Fruit fly (Drosophila melanogaster) whole organism, prepupa: ENCODE data around the gene kon.

Experiments
- Blimp-1 ChIP-seq: fragments of 200-800 bp; sonication (Bioruptor generic); optimal IDR thresholded peaks from 3 replicates; lab custom pipeline; 2017; ENCODE audit warnings: missing biosample characterization, missing genetic modification characterization, mild to moderate bottlenecking, moderate library complexity, missing genetic modification reagents
- CG10631 ChIP-seq: fragments of 200-800 bp; sonication (Bioruptor generic); optimal IDR thresholded peaks from 2 replicates; lab custom pipeline; 2016; ENCODE audit warnings: missing biosample characterization, missing genetic modification characterization
- CG11762 ChIP-seq: fragments of 200-800 bp; sonication (Bioruptor generic); optimal IDR thresholded peaks from 3 replicates; lab custom pipeline; 2016; ENCODE audit warnings: missing biosample characterization, missing genetic modification characterization; ENCODE audit not compliant: insufficient read depth
- CG1621 ChIP-seq: fragments of 200-800 bp; sonication (Bioruptor generic); optimal IDR thresholded peaks from 3 replicates; lab custom pipeline; 2018; ENCODE audit warnings: missing biosample characterization, mild to moderate bottlenecking, missing genetic modification characterization
- CG16779 ChIP-seq: fragments of 200-800 bp; sonication (Bioruptor generic); optimal IDR thresholded peaks from 3 replicates; lab custom pipeline; 2017; ENCODE audit warnings: missing biosample characterization, mild to moderate bottlenecking, missing genetic modification characterization
- CG3032 ChIP-seq: fragments of 200-800 bp; optimal IDR thresholded peaks from 2 replicates; lab custom pipeline; 2019; ENCODE audit warnings: missing biosample characterization, mild to moderate bottlenecking, missing genetic modification characterization, moderate library complexity
- CG31627 ChIP-seq: fragments of 200-800 bp; sonication (Bioruptor generic); optimal IDR thresholded peaks from 3 replicates; lab custom pipeline; 2016; ENCODE audit warnings: missing biosample characterization, missing genetic modification characterization
- CG32006 ChIP-seq: fragments of 200-800 bp; sonication (Bioruptor generic); optimal IDR thresholded peaks from 3 replicates; lab custom pipeline; 2017; ENCODE audit warnings: missing biosample characterization, mild to moderate bottlenecking, missing genetic modification characterization
- CG34406 ChIP-seq: fragments of 200-800 bp; sonication (Bioruptor generic); optimal IDR thresholded peaks from 3 replicates; lab custom pipeline; 2016; ENCODE audit warnings: missing biosample characterization, missing genetic modification characterization
- CG3919 ChIP-seq: fragments of 200-800 bp; sonication (Bioruptor generic); optimal IDR thresholded peaks from 3 replicates; lab custom pipeline; 2016; ENCODE audit warnings: missing biosample characterization, missing genetic modification characterization
- CG6163 ChIP-seq: fragments of 200-800 bp; sonication (Bioruptor generic); IDR thresholded peaks from 3 replicates; pipeline ENCODE4 v1.3.6; 2022; ENCODE audit warnings: missing biosample characterization, missing genetic modification characterization
- CG6276 ChIP-seq: fragments of 200-800 bp; sonication (Bioruptor generic); optimal IDR thresholded peaks from 2 replicates; lab custom pipeline; 2017; ENCODE audit warnings: missing biosample characterization, mild to moderate bottlenecking, missing genetic modification characterization
- CG6792 ChIP-seq: fragments of 200-800 bp; sonication (Bioruptor generic); optimal IDR thresholded peaks from 3 replicates; lab custom pipeline; 2016; ENCODE audit warnings: missing biosample characterization, missing genetic modification characterization
- CG6808 ChIP-seq: fragments of 200-800 bp; sonication (Bioruptor generic); optimal IDR thresholded peaks from 3 replicates; lab custom pipeline; 2017; ENCODE audit warnings: missing biosample characterization, missing genetic modification characterization, mild to moderate bottlenecking, moderate library complexity, missing genetic modification reagents
- CG6854 ChIP-seq: fragments of 200-800 bp; sonication (Bioruptor generic); optimal IDR thresholded peaks from 2 replicates; lab custom pipeline; 2017; ENCODE audit warnings: missing biosample characterization, mild to moderate bottlenecking, missing genetic modification characterization
- CG8119 ChIP-seq: fragments of 200-800 bp; sonication (Bioruptor generic); IDR thresholded peaks from 3 replicates; pipeline ENCODE4 v1.3.6; 2022; ENCODE audit warnings: missing biosample characterization, missing genetic modification characterization
- CG8319 ChIP-seq: fragments of 200-800 bp; sonication (Bioruptor generic); optimal IDR thresholded peaks from 3 replicates; lab custom pipeline; 2016; ENCODE audit warnings: missing biosample characterization, missing genetic modification characterization
- CG8632 ChIP-seq: fragments of 200-800 bp; sonication (Bioruptor generic); optimal IDR thresholded peaks from 3 replicates; lab custom pipeline; 2016; ENCODE audit warnings: missing biosample characterization, missing genetic modification characterization
- Eip75B ChIP-seq: fragments of 200-800 bp; sonication (Bioruptor generic); optimal IDR thresholded peaks from 3 replicates; lab custom pipeline; 2016; ENCODE audit warnings: missing biosample characterization, missing genetic modification characterization
- Ets21C ChIP-seq: fragments of 200-800 bp; sonication (Bioruptor generic); optimal IDR thresholded peaks from 3 replicates; lab custom pipeline; 2016; ENCODE audit warnings: missing biosample characterization, missing genetic modification characterization
- Ets96B ChIP-seq: fragments of 200-800 bp; optimal IDR thresholded peaks from 2 replicates; lab custom pipeline; 2019; ENCODE audit warnings: missing biosample characterization, mild to moderate bottlenecking, missing genetic modification characterization, moderate library complexity
- Gug ChIP-seq: fragments of 200-800 bp; sonication (Bioruptor generic); IDR thresholded peaks from 2 replicates; pipeline ENCODE4 v1.3.6; 2022; ENCODE audit warnings: missing biosample characterization, missing genetic modification characterization
- Hr38 ChIP-seq: sonication (Bioruptor generic); optimal IDR thresholded peaks from 2 replicates; lab custom pipeline; 2016; ENCODE audit warnings: missing biosample characterization, missing genetic modification characterization
- Hr39 ChIP-seq: fragments of 200-800 bp; sonication (Bioruptor generic); optimal IDR thresholded peaks from 2 replicates; lab custom pipeline; 2016; ENCODE audit warnings: missing biosample characterization, missing genetic modification characterization
- Lpt ChIP-seq: fragments of 200-800 bp; sonication (Bioruptor generic); optimal IDR thresholded peaks from 3 replicates; lab custom pipeline; 2016; ENCODE audit warnings: missing biosample characterization, missing genetic modification characterization
- Met ChIP-seq: fragments of 200-800 bp; sonication (Bioruptor generic); optimal IDR thresholded peaks from 3 replicates; lab custom pipeline; 2016; ENCODE audit warnings: missing biosample characterization, missing genetic modification characterization
- OdsH ChIP-seq: fragments of 200-800 bp; sonication (Bioruptor generic); optimal IDR thresholded peaks from 3 replicates; lab custom pipeline; 2016; ENCODE audit warnings: missing biosample characterization, missing genetic modification characterization
- Sox102F ChIP-seq: fragments of 200-800 bp; sonication (Bioruptor generic); optimal IDR thresholded peaks from 2 replicates; lab custom pipeline; 2016; ENCODE audit warnings: missing biosample characterization, mild to moderate bottlenecking, missing genetic modification characterization
- Sox15 ChIP-seq: fragments of 200-800 bp; sonication (Bioruptor generic); optimal IDR thresholded peaks from 3 replicates; lab custom pipeline; 2016; ENCODE audit warnings: missing biosample characterization, missing genetic modification characterization
- achi ChIP-seq: fragments of 200-800 bp; sonication (Bioruptor generic); optimal IDR thresholded peaks from 3 replicates; lab custom pipeline; 2016; ENCODE audit warnings: missing biosample characterization, missing genetic modification characterization
- cyc ChIP-seq: fragments of 200-800 bp; sonication (Bioruptor generic); optimal IDR thresholded peaks from 3 replicates; lab custom pipeline; 2016; ENCODE audit warnings: missing biosample characterization, missing genetic modification characterization
- dac ChIP-seq: fragments of 200-800 bp; sonication (Bioruptor generic); optimal IDR thresholded peaks from 2 replicates; lab custom pipeline; 2017; ENCODE audit warnings: missing biosample characterization, mild to moderate bottlenecking, missing genetic modification characterization
- dsx ChIP-seq: fragments of 200-800 bp; optimal IDR thresholded peaks from 3 replicates; lab custom pipeline; 2019; ENCODE audit warnings: missing biosample characterization, mild to moderate bottlenecking, missing genetic modification characterization, moderate library complexity; ENCODE audit not compliant: poor library complexity, severe bottlenecking
- eg ChIP-seq: fragments of 200-800 bp; sonication (Bioruptor generic); IDR thresholded peaks from 3 replicates; pipeline ENCODE4 v1.3.6; 2022; ENCODE audit warnings: missing biosample characterization, missing genetic modification characterization
- esn ChIP-seq: fragments of 200-800 bp; sonication (Bioruptor generic); optimal IDR thresholded peaks from 2 replicates; lab custom pipeline; 2016; ENCODE audit warnings: missing biosample characterization, mild to moderate bottlenecking, missing genetic modification characterization, moderate library complexity
- fd59A ChIP-seq: fragments of 200-800 bp; sonication (Bioruptor generic); optimal IDR thresholded peaks from 2 replicates; lab custom pipeline; 2017; ENCODE audit warnings: missing biosample characterization, mild to moderate bottlenecking, missing genetic modification characterization, missing genetic modification reagents
- fkh ChIP-seq: fragments of 200-800 bp; sonication (Bioruptor generic); optimal IDR thresholded peaks from 3 replicates; lab custom pipeline; 2017; ENCODE audit warnings: missing biosample characterization, mild to moderate bottlenecking, missing genetic modification characterization, moderate library complexity
- lz ChIP-seq: fragments of 200-800 bp; sonication (Bioruptor generic); optimal IDR thresholded peaks from 3 replicates; lab custom pipeline; 2016; ENCODE audit warnings: missing biosample characterization, missing genetic modification characterization
- net ChIP-seq: fragments of 200-800 bp; sonication (Bioruptor generic); optimal IDR thresholded peaks from 3 replicates; lab custom pipeline; 2016; ENCODE audit warnings: missing biosample characterization, missing genetic modification characterization
- pdm3 ChIP-seq: fragments of 200-800 bp; sonication (Bioruptor generic); optimal IDR thresholded peaks from 3 replicates; lab custom pipeline; 2016; ENCODE audit warnings: missing biosample characterization, missing genetic modification characterization
- salr ChIP-seq, 2 experiments: fragments of 200-800 bp; sonication (Bioruptor generic); optimal IDR thresholded peaks; 3 replicates each; lab custom pipeline; 2016 to 2018; ENCODE audit warnings: missing biosample characterization in 2 of 2, missing genetic modification characterization in 2 of 2, mild to moderate bottlenecking in 1 of 2
- spab ChIP-seq: fragments of 200-800 bp; sonication (Bioruptor generic); optimal IDR thresholded peaks from 2 replicates; lab custom pipeline; 2017; ENCODE audit warnings: missing biosample characterization, mild to moderate bottlenecking, missing genetic modification characterization, missing genetic modification reagents
- ss ChIP-seq, 2 experiments: fragments of 200-800 bp; sonication (Bioruptor generic); optimal IDR thresholded peaks; 2 replicates in 1 of 2; 3 replicates in 1 of 2; lab custom pipeline; 2017 to 2018; ENCODE audit warnings: mild to moderate bottlenecking in 2 of 2, missing biosample characterization in 2 of 2, missing genetic modification characterization in 2 of 2, moderate library complexity in 1 of 2
- svp ChIP-seq: fragments of 200-800 bp; sonication (Bioruptor generic); peaks from one replicate; lab custom pipeline; 2016; ENCODE audit warnings: missing biosample characterization, missing genetic modification characterization
- topi ChIP-seq: fragments of 200-800 bp; sonication (Bioruptor generic); optimal IDR thresholded peaks from 3 replicates; lab custom pipeline; 2016; ENCODE audit warnings: missing biosample characterization, missing genetic modification characterization

kon gene

DNA sequence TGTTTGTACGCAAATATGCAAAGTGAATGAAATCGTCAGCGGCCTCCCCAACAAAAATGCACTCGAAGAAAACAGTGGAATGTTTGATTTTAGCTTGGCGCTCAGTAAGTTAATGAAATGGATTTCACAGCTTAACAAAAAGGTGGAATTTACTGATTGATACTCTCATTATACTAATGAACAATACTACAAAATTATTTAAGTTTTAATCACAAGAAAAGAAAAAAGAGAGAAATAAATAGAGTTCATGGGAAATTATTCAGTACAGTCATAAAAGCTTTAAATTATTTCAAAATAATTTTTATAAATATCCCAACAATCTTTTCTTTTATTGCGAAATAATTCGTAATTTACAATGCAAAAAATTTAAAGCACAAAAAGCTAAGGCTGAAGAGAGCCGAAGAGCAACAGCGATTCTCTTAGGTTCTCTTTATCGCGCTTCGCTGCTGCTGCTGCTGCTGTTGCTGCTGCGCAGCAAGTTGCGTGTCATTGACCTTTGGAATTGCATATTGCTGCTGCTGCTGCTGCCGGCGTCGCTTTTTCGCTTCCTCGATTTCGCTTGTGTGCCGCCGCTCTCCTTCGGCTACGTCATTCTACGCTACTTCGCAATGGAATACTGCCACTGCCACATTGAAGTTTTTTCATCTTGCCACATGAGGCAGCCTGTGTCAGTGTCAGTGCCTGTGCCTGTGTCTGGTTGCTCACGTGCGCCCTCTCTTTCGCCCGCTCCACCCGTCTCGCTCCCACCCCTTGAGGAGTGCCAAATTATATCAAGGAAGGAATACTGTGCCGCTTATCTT, 38.2 kb downstream of the kon start (continued):
- TF ChIP-seq dsx (GFP tag; lab: Kevin White, UChicago) = peak; percentile 55
- peak; percentile 63 for TF ChIP-seq CG6276 (GFP tag; lab: Kevin White, UChicago)
- peak; percentile 66 for TF ChIP-seq Ets96B
- TF ChIP-seq lz (GFP tag; lab: Kevin White, UChicago) = peak; percentile 80
- peak; percentile 6 for TF ChIP-seq CG1621 (tag; lab: Kevin White, UChicago)
- TF ChIP-seq salr (GFP tag; optimal IDR thresholded peaks at IDR 0.05; lab: Kevin White, UChicago) = peak in 1 of 2 experiments; percentile 81
- peak; percentile 74 for TF ChIP-seq CG10631
- peak; percentile 74 for TF ChIP-seq CG31627 (GFP tag; lab: Kevin White, UChicago)
- peak; percentile 33 for TF ChIP-seq dac (GFP tag; lab: Kevin White, UChicago)
- TF ChIP-seq Ets21C (GFP tag; lab: Kevin White, UChicago) = peak; percentile 67
- no peak for TF ChIP-seq fkh (GFP tag; lab: Kevin White, UChicago)
- TF ChIP-seq Eip75B (GFP tag; lab: Kevin White, UChicago) = peak; percentile 83
- TF ChIP-seq esn (GFP tag; lab: Kevin White, UChicago) = peak; percentile 88
- peak; percentile 66 for TF ChIP-seq CG6792 (GFP tag; lab: Kevin White, UChicago)
- TF ChIP-seq Lpt (GFP tag; lab: Kevin White, UChicago) = peak; percentile 57
- TF ChIP-seq svp (GFP tag; lab: Kevin White, UChicago) = peak; percentile 92
- TF ChIP-seq fd59A (GFP tag; lab: Kevin White, UChicago) = peak; percentile 21

DNA sequence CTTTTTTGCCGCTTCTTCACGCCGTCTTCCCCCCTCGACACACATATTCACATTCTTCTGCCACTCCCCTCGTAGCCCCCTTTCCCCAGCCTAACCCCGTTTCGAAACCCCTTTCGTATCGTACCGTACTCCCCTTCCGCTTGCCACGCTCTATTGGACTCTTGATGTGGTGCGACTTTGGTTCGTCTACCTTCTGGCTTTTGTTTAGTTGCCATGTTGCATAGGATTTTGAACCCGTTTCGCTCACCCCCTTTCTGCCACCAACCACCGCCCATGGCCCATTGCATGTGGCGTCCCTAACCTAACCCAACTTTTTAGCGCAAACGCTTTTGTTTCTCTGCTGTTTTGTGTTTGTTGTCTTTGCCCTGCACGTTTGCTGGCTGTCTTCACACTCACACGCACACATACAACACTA, 39.7 kb downstream of the kon start:
- TF ChIP-seq cyc (GFP tag; lab: Kevin White, UChicago) = no peak
- no peak for TF ChIP-seq CG34406 (GFP tag; lab: Kevin White, UChicago)
- TF ChIP-seq CG6808 = no peak
- peak; percentile 61 for TF ChIP-seq Lpt (GFP tag; lab: Kevin White, UChicago)
- no peak for TF ChIP-seq Blimp-1
- no peak for TF ChIP-seq CG3032
- no peak for TF ChIP-seq achi
- no peak for TF ChIP-seq CG8632
- no peak; the same call in 1 of the 3 replicates for TF ChIP-seq CG6163 (GFP tag; lab: Robert Waterston, UW)
- TF ChIP-seq eg (GFP tag; lab: Robert Waterston, UW) = no peak
- no peak for TF ChIP-seq topi (GFP tag; lab: Kevin White, UChicago)
- TF ChIP-seq CG6792 (GFP tag; lab: Kevin White, UChicago) = no peak
- no peak for TF ChIP-seq CG8319 (GFP tag; lab: Kevin White, UChicago)
- no peak for TF ChIP-seq Met (GFP tag; lab: Kevin White, UChicago)
- TF ChIP-seq esn (GFP tag; lab: Kevin White, UChicago) = no peak
- TF ChIP-seq Hr38 = no peak
- TF ChIP-seq CG6854 = no peak
- peak; percentile 15 for TF ChIP-seq CG31627 (GFP tag; lab: Kevin White, UChicago)
- TF ChIP-seq fd59A (GFP tag; lab: Kevin White, UChicago) = no peak
- peak; percentile 39 to 54 for TF ChIP-seq ss (GFP tag; optimal IDR thresholded peaks at IDR 0.05; lab: Kevin White, UChicago)
- no peak for TF ChIP-seq CG1621 (tag; lab: Kevin White, UChicago)
- no peak for TF ChIP-seq CG3919 (GFP tag; lab: Kevin White, UChicago)
- peak; percentile 50 for TF ChIP-seq dsx (GFP tag; lab: Kevin White, UChicago)
- no peak for TF ChIP-seq CG16779
- no peak for TF ChIP-seq pdm3
- TF ChIP-seq Ets21C (GFP tag; lab: Kevin White, UChicago) = no peak
- no peak for TF ChIP-seq CG10631
- TF ChIP-seq dac (GFP tag; lab: Kevin White, UChicago) = no peak
- no peak for TF ChIP-seq lz (GFP tag; lab: Kevin White, UChicago)
- TF ChIP-seq CG8119 = no peak
- no peak for TF ChIP-seq spab (GFP tag; lab: Kevin White, UChicago)
- no peak for TF ChIP-seq OdsH (GFP tag; lab: Kevin White, UChicago)
- TF ChIP-seq CG32006 = no peak
- TF ChIP-seq CG11762 (GFP tag; lab: Kevin White, UChicago) = no peak
- TF ChIP-seq Hr39 (GFP tag; lab: Kevin White, UChicago) = peak; percentile 30
- TF ChIP-seq Gug (GFP tag; lab: Robert Waterston, UW) = peak; percentile 21; the same call in 1 of the 2 replicates
- no peak for TF ChIP-seq CG6276 (GFP tag; lab: Kevin White, UChicago)
- no peak for TF ChIP-seq net (GFP tag; lab: Kevin White, UChicago)
- TF ChIP-seq salr (GFP tag; optimal IDR thresholded peaks at IDR 0.05; lab: Kevin White, UChicago) = no peak
- TF ChIP-seq Sox102F (GFP tag; lab: Kevin White, UChicago) = no peak
- no peak for TF ChIP-seq Sox15 (GFP tag; lab: Kevin White, UChicago)
